Worm (Caenorhabditis elegans) whole organism, late embryonic: ENCODE measurements around the gene srb-18.

ENCODE experiments used
- ama-1 ChIP-seq: fragments of 150-350 bp; optimal IDR thresholded peaks from 2 replicates; lab custom pipeline; 2014
- ceh-24 ChIP-seq: sonication (generic microtip); optimal IDR thresholded peaks from 2 replicates; lab custom pipeline; 2016; ENCODE audit warnings: mild to moderate bottlenecking, missing genetic modification characterization, missing compliant biosample characterization
- rnt-1 ChIP-seq: sonication (generic microtip); optimal IDR thresholded peaks from 2 replicates; lab custom pipeline; 2016; ENCODE audit warnings: missing genetic modification characterization, missing compliant biosample characterization
- sdc-2 ChIP-seq: sonication (generic microtip); optimal IDR thresholded peaks from 2 replicates; lab custom pipeline; 2016; ENCODE audit warnings: missing genotype, missing genetic modification characterization, missing compliant biosample characterization

ce11 chrV:7528816-7529215 lies 13.8 kb downstream of the srb-18 start, which contains the start of gene C54F6.5:
- TF ChIP-seq ceh-24 (tag; lab: Kevin White, UChicago), result no peak
- TF ChIP-seq sdc-2, result no peak
- no peak for TF ChIP-seq ama-1 (lab: Kevin White, UChicago)
- TF ChIP-seq rnt-1 (tag; lab: Kevin White, UChicago), result no peak
